Worm (Caenorhabditis elegans) whole organism, late embryonic: ENCODE results near the gene ZC416.2.

Experiments used
- C08G9.2 ChIP-seq: sonication (generic microtip); optimal IDR thresholded peaks from 2 replicates; lab custom pipeline; 2016; ENCODE audit warnings: mild to moderate bottlenecking, missing genetic modification characterization, moderate library complexity, missing compliant biosample characterization
- K09A11.1 ChIP-seq: sonication (generic microtip); optimal IDR thresholded peaks from 2 replicates; lab custom pipeline; 2017; ENCODE audit warnings: antibody characterized with exemption, mild to moderate bottlenecking, missing genetic modification characterization, missing compliant biosample characterization; ENCODE audit not compliant: insufficient read depth
- ama-1 ChIP-seq: fragments of 150-350 bp; optimal IDR thresholded peaks from 2 replicates; lab custom pipeline; 2014
- ceh-18 ChIP-seq: sonication (generic microtip); optimal IDR thresholded peaks from 2 replicates; lab custom pipeline; 2016; ENCODE audit warnings: missing genetic modification characterization, missing compliant biosample characterization
- ceh-19 ChIP-seq: fragments of 200-800 bp; sonication (Bioruptor generic); optimal IDR thresholded peaks from 2 replicates; lab custom pipeline; 2018; ENCODE audit warnings: mild to moderate bottlenecking, missing genetic modification characterization, missing compliant biosample characterization
- ceh-2 ChIP-seq: sonication (generic microtip); optimal IDR thresholded peaks from 2 replicates; lab custom pipeline; 2016; ENCODE audit warnings: missing genotype, missing genetic modification characterization, missing compliant biosample characterization
- ceh-24 ChIP-seq: sonication (generic microtip); optimal IDR thresholded peaks from 2 replicates; lab custom pipeline; 2016; ENCODE audit warnings: mild to moderate bottlenecking, missing genetic modification characterization, missing compliant biosample characterization
- ceh-34 ChIP-seq: sonication (generic microtip); optimal IDR thresholded peaks from 2 replicates; lab custom pipeline; 2016; ENCODE audit warnings: mild to moderate bottlenecking, missing genetic modification characterization, missing compliant biosample characterization
- ceh-48 ChIP-seq: sonication (generic microtip); optimal IDR thresholded peaks from 2 replicates; lab custom pipeline; 2016; ENCODE audit warnings: missing genetic modification characterization, inconsistent platforms, missing compliant biosample characterization
- ceh-6 ChIP-seq: fragments of 200-800 bp; sonication (Bioruptor generic); optimal IDR thresholded peaks from 2 replicates; lab custom pipeline; 2018; ENCODE audit warnings: mild to moderate bottlenecking, missing genetic modification characterization, missing compliant biosample characterization
- ceh-9 ChIP-seq: sonication (generic microtip); optimal IDR thresholded peaks from 2 replicates; lab custom pipeline; 2016; ENCODE audit warnings: mild to moderate bottlenecking, missing genetic modification characterization, inconsistent platforms, missing compliant biosample characterization
- elt-2 ChIP-seq: sonication (generic microtip); optimal IDR thresholded peaks from 2 replicates; lab custom pipeline; 2016; ENCODE audit warnings: missing genetic modification reagents, missing genetic modification characterization, missing compliant biosample characterization
- elt-4 ChIP-seq: sonication (generic microtip); optimal IDR thresholded peaks from 2 replicates; lab custom pipeline; 2016; ENCODE audit warnings: missing genetic modification characterization, missing compliant biosample characterization
- eyg-1 ChIP-seq: sonication (generic microtip); optimal IDR thresholded peaks from 2 replicates; lab custom pipeline; 2016; ENCODE audit warnings: missing genotype, missing genetic modification characterization, missing compliant biosample characterization
- fax-1 ChIP-seq: sonication (generic microtip); optimal IDR thresholded peaks from 2 replicates; lab custom pipeline; 2016; ENCODE audit warnings: missing genotype, missing genetic modification characterization, missing compliant biosample characterization
- hlh-13 ChIP-seq: fragments of 200-800 bp; sonication (Bioruptor generic); optimal IDR thresholded peaks from 2 replicates; lab custom pipeline; 2018; ENCODE audit warnings: mild to moderate bottlenecking, missing genetic modification characterization, missing compliant biosample characterization
- lin-11 ChIP-seq: fragments of 200-800 bp; sonication (Bioruptor generic); optimal IDR thresholded peaks from 2 replicates; lab custom pipeline; 2018; ENCODE audit warnings: mild to moderate bottlenecking, missing genetic modification characterization, missing compliant biosample characterization
- nfya-1 ChIP-seq: sonication (generic microtip); optimal IDR thresholded peaks from 2 replicates; lab custom pipeline; 2017; ENCODE audit warnings: missing genetic modification characterization, mild to moderate bottlenecking, missing compliant biosample characterization, antibody characterized with exemption, moderate library complexity
- npax-4 ChIP-seq: sonication (generic microtip); optimal IDR thresholded peaks from 2 replicates; lab custom pipeline; 2016; ENCODE audit warnings: missing genetic modification characterization, missing compliant biosample characterization
- odd-2 ChIP-seq: sonication (generic microtip); optimal IDR thresholded peaks from 2 replicates; lab custom pipeline; 2017; ENCODE audit warnings: antibody characterized with exemption, mild to moderate bottlenecking, missing genetic modification characterization, missing compliant biosample characterization
- pat-9 ChIP-seq: fragments of 200-800 bp; sonication (Bioruptor generic); optimal IDR thresholded peaks from 2 replicates; lab custom pipeline; 2018; ENCODE audit warnings: mild to moderate bottlenecking, missing genetic modification characterization, moderate library complexity, missing compliant biosample characterization
- pax-1 ChIP-seq: fragments of 150-350 bp; optimal IDR thresholded peaks from 2 replicates; lab custom pipeline; 2014; ENCODE audit warnings: missing biosample characterization, missing genetic modification characterization
- pha-2 ChIP-seq: sonication (generic microtip); optimal IDR thresholded peaks from 2 replicates; lab custom pipeline; 2017; ENCODE audit warnings: mild to moderate bottlenecking, missing genetic modification characterization, missing compliant biosample characterization
- pha-4 ChIP-seq: fragments of 150-350 bp; optimal IDR thresholded peaks from 2 replicates; lab custom pipeline; 2018; ENCODE audit warnings: missing biosample characterization, missing genetic modification reagents, missing genetic modification characterization
- pqm-1 ChIP-seq: sonication (generic microtip); optimal IDR thresholded peaks from 2 replicates; lab custom pipeline; 2016; ENCODE audit warnings: missing genetic modification characterization, missing compliant biosample characterization
- ref-2 ChIP-seq: sonication (generic microtip); optimal IDR thresholded peaks from 2 replicates; lab custom pipeline; 2016; ENCODE audit warnings: missing genetic modification characterization, missing compliant biosample characterization
- syd-9 ChIP-seq: sonication (generic microtip); optimal IDR thresholded peaks from 2 replicates; lab custom pipeline; 2016; ENCODE audit warnings: mild to moderate bottlenecking, missing genetic modification characterization, moderate library complexity, missing compliant biosample characterization
- unc-3 ChIP-seq, 2 experiments: fragments of 200-800 bp in 1 of 2; sonication (Bioruptor generic) in 1 of 2; sonication (generic microtip) in 1 of 2; conservative IDR thresholded peaks in 1 of 2; optimal IDR thresholded peaks in 1 of 2; 2 replicates each; pipeline versions ENCODE4 v1.3.6 to Lab custom; 2016 to 2022; ENCODE audit warnings: missing compliant biosample characterization in 2 of 2, missing genetic modification characterization in 2 of 2, missing genetic modification reagents in 1 of 2
- unc-55 ChIP-seq: sonication (generic microtip); optimal IDR thresholded peaks from 2 replicates; lab custom pipeline; 2017; ENCODE audit warnings: missing biosample characterization, missing genetic modification reagents, missing genetic modification characterization

The ZC416.2 gene

DNA sequence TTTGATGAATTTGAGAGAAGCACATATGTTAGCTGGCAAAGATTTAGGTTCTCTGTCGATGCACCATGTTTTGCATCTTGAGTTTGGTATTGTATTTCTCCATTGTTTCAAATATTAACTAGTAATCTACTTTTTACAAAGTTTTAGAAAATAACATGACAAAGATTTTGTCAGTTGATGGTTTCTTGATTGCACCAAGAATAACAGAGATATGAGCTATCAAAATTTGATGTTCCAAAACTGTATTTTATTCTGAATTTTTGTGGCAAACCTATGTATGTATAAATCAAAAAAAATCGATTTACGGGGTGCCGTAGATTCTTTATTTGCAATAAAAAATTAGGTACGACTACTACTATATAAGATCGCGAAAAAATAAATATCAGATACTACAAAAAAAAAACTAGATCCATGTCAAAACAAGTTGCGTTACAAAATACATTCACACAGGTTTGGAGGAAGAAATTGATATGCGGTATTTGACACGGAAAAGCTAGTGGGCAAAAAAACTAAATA is 11.5 kb downstream of the ZC416.2 start:
- TF ChIP-seq fax-1 (tag; lab: Kevin White, UChicago), result no peak
- no peak for TF ChIP-seq K09A11.1 (tag; lab: Kevin White, UChicago)
- no peak for TF ChIP-seq pax-1 (tag; lab: Kevin White, UChicago)
- no peak for TF ChIP-seq nfya-1 (tag; lab: Kevin White, UChicago)
- TF ChIP-seq npax-4 (tag; lab: Kevin White, UChicago), result no peak
- TF ChIP-seq odd-2 (tag; lab: Kevin White, UChicago), result no peak
- TF ChIP-seq ceh-19 (GFP tag; lab: Kevin White, UChicago), result no peak
- no peak for TF ChIP-seq pha-2 (tag; lab: Kevin White, UChicago)

DNA sequence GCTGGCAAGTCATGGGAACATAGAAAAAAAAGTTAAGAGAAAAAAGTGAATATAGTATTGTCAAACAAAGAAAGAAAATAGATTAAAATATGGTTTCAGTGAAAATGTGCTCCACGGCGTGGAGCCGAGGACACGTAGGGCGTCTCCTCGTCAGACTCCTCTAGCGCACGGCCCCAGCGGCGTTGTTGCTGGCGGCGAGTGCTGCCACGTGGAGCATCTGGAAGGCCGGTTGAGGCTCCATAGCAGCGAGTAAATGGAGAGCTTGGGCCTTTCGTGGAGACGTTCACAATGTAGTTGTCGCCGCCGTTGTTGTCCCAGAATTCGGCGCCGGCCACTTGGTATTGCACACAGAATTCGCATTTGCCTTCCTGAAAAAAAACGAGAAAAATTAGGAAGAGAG is 12.1 kb downstream of the ZC416.2 start:
- TF ChIP-seq unc-3 (GFP tag; conservative IDR thresholded peaks at IDR 0.05; lab: Robert Waterston, UW), result no peak
- TF ChIP-seq unc-3 (tag; optimal IDR thresholded peaks at IDR 0.05; lab: Kevin White, UChicago), result no peak
- no peak for TF ChIP-seq ceh-34
- no peak for TF ChIP-seq lin-11 (tag; lab: Kevin White, UChicago)
- no peak for TF ChIP-seq pat-9 (tag; lab: Kevin White, UChicago)
- no peak for TF ChIP-seq ceh-48 (tag; lab: Kevin White, UChicago)
- TF ChIP-seq ama-1 (lab: Kevin White, UChicago), result no peak
- no peak for TF ChIP-seq ceh-24 (tag; lab: Kevin White, UChicago)
- TF ChIP-seq pha-4 (tag; lab: Kevin White, UChicago), result no peak
- TF ChIP-seq ceh-2 (tag; lab: Kevin White, UChicago), result no peak

DNA sequence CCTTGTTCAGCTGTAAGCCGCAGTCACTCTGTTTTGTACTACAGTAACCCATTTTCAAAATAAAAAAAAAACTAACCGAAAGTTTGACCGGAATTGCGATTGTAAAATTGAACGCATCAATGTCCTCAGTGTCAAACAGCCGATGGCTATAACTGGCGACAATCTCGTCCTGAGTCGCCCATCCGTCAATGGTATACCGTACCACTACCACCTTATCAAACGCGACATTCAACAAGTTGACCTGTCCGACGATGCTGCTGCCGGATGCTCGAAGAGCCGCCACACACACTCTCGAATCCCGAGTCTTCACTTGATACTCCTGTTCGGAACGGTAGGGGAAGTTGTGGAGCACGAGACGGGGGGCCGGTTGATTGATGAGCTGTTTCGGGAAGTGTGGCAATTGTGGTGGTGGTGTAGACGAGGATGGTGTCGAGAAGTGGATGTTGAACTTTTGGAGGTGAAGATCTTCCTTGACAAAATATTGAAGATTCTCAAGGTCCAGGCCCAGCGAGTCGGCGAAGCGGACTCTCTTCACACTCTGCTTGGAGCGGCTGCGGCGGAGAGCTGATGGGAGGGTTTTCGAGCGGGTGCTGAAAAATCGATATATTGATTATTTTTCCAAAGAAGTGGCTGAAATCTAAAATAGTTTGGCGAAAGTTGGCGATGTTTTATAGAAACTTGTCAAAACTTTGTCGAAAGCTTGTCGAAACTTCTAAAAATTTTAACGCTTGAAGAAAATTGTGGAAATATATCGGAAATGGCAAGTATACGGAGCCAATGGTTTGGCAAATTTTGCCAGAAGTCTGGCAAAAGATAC is 13.1 kb downstream of the ZC416.2 start:
- TF ChIP-seq pat-9 (tag; lab: Kevin White, UChicago) (no peak), syd-9 (tag; lab: Kevin White, UChicago) (no peak), ceh-9 (no peak), elt-4 (tag; lab: Kevin White, UChicago) (peak; percentile 60)

DNA sequence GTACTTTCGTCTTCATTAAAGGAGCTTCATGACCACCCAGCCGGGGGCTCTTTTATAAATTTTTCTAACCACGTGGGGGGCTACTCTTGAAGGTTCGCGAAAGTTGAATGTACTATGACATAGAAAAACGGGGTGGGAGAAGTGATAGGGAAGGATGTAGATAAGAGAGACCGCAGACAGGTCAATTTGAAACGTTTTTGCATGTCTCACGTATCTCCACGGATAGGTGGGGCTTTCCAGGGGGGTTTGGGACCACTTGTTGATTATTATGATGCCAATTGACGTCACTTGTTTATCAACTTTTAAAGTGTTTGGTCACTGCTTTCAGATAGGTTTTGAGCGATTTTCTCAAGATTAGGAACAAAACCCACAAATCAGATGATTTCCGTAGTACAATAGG is 14.1 kb downstream of the ZC416.2 start:
- peak; percentile 10 for TF ChIP-seq unc-55 (GFP tag; lab: Kevin White, UChicago)
- TF ChIP-seq ceh-18 (tag; lab: Kevin White, UChicago), result peak; percentile 3
- TF ChIP-seq nfya-1 (tag; lab: Kevin White, UChicago), result no peak

DNA sequence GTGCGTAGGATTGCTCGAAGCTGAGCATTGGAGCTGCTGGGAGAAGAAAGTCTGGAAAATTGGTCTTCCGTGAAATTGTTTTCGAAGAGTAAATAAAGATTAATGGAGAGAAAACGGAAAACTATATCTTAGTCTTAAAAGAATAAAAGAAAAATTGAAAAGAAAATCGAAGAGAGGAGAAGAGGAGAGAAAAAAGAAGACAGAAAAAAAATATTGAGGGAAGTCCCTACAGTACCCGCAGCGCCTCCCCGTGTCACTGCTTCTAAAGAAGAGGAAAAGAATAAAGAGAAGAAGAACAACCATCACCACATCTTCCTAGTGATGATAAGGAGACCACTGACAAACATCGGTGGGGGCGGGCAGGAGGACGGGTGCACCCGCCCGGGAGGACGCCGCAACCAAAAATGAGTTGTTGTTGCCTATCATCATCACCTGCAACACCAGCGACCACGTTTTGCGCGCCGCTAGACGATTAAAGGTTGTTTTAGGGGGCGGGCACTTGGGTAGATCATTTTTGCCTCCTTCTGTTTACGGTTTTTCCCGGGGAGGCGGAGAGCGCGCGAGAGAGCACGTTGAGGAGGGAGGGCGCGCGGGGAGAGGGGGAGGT is 15.3 kb downstream of the ZC416.2 start, which contains the start of gene CC8.2:
Gene CC8.2, minus strand, starts transcription at position 51 of the 607 bp plus-strand sequence.
- TF ChIP-seq eyg-1 (tag; lab: Kevin White, UChicago), result no peak
- no peak for TF ChIP-seq ref-2 (tag; lab: Kevin White, UChicago)
- TF ChIP-seq elt-2 (tag; lab: Kevin White, UChicago), result peak; percentile 51
- TF ChIP-seq pha-2 (tag; lab: Kevin White, UChicago), result no peak
- no peak for TF ChIP-seq ceh-6
- TF ChIP-seq pqm-1 (tag; lab: Kevin White, UChicago), result peak; percentile 2
- TF ChIP-seq C08G9.2 (tag; lab: Kevin White, UChicago), result no peak
- TF ChIP-seq ceh-18 (tag; lab: Kevin White, UChicago), result peak; percentile 14
- no peak for TF ChIP-seq K09A11.1 (tag; lab: Kevin White, UChicago)
- TF ChIP-seq hlh-13, result no peak
